Fruit fly (Drosophila melanogaster): ENCODE data around the gene CG12237.

- TF ChIP-seq pan (optimal IDR thresholded peaks at IDR 0.05) (no peak), CG8478 (optimal IDR thresholded peaks at IDR 0.05) (no peak), psq (optimal IDR thresholded peaks at IDR 0.05) (no peak), EcR (GFP tag; optimal IDR thresholded peaks at IDR 0.05) (no peak), usp (GFP tag; optimal IDR thresholded peaks at IDR 0.05) (no peak)
Measured at dm6 chrX:19679207-19679606, 36.5 kb upstream of the CG12237 start.
